Fruit fly (Drosophila melanogaster) whole organism, embryonic: ENCODE data around the gene CG43221.

Source experiments
- Ada2b ChIP-seq: fragments of 200-800 bp; sonication (Bioruptor generic); IDR thresholded peaks from 2 replicates; pipeline ENCODE4 v1.3.6; 2022; ENCODE audit warnings: missing biosample characterization, missing genetic modification characterization
- CG10209 ChIP-seq: fragments of 200-800 bp; sonication (Bioruptor generic); optimal IDR thresholded peaks from 3 replicates; lab custom pipeline; 2017; ENCODE audit warnings: missing biosample characterization, mild to moderate bottlenecking, missing genetic modification characterization, missing genetic modification reagents
- CG12769 ChIP-seq: fragments of 200-800 bp; sonication (Bioruptor generic); optimal IDR thresholded peaks from 2 replicates; lab custom pipeline; 2019; ENCODE audit warnings: missing biosample characterization, mild to moderate bottlenecking, missing genetic modification characterization, moderate library complexity
- CG13894 ChIP-seq: fragments of 200-800 bp; sonication (Bioruptor generic); optimal IDR thresholded peaks from 3 replicates; lab custom pipeline; 2018; ENCODE audit warnings: missing biosample characterization, mild to moderate bottlenecking, missing genetic modification characterization, moderate library complexity
- CG14965 ChIP-seq: fragments of 200-800 bp; sonication (Bioruptor generic); optimal IDR thresholded peaks from 2 replicates; lab custom pipeline; 2016; ENCODE audit warnings: missing biosample characterization, missing genetic modification characterization, borderline replicate concordance
- CG1529 ChIP-seq: fragments of 200-800 bp; sonication (Bioruptor generic); optimal IDR thresholded peaks from 3 replicates; lab custom pipeline; 2018; ENCODE audit warnings: missing biosample characterization, missing genetic modification characterization
- CG1603 ChIP-seq: fragments of 200-800 bp; sonication (Bioruptor generic); optimal IDR thresholded peaks from 2 replicates; lab custom pipeline; 2019; ENCODE audit warnings: missing biosample characterization, mild to moderate bottlenecking, missing genetic modification characterization, moderate library complexity
- CG17186 ChIP-seq: fragments of 200-800 bp; sonication (Bioruptor generic); optimal IDR thresholded peaks from 3 replicates; lab custom pipeline; 2017; ENCODE audit warnings: missing biosample characterization, missing genetic modification reagents, missing genetic modification characterization
- CG5180 ChIP-seq: fragments of 200-800 bp; sonication (Bioruptor generic); optimal IDR thresholded peaks from 3 replicates; lab custom pipeline; 2017; ENCODE audit warnings: missing biosample characterization, missing genetic modification characterization, mild to moderate bottlenecking, moderate library complexity, missing genetic modification reagents
- CG7372 ChIP-seq: fragments of 200-800 bp; sonication (Bioruptor generic); IDR thresholded peaks from 2 replicates; pipeline ENCODE4 v1.3.6; 2022; ENCODE audit warnings: missing biosample characterization, missing genetic modification characterization
- CG9437 ChIP-seq: fragments of 200-800 bp; sonication (Bioruptor generic); optimal IDR thresholded peaks from 2 replicates; lab custom pipeline; 2018; ENCODE audit warnings: missing biosample characterization, mild to moderate bottlenecking, missing genetic modification characterization
- CG9727 ChIP-seq: fragments of 200-800 bp; sonication (Bioruptor generic); optimal IDR thresholded peaks from 3 replicates; lab custom pipeline; 2017; ENCODE audit warnings: missing biosample characterization, mild to moderate bottlenecking, missing genetic modification characterization
- CG9932 ChIP-seq: fragments of 200-800 bp; sonication (Bioruptor generic); IDR thresholded peaks from 2 replicates; pipeline ENCODE4 v1.3.6; 2022; ENCODE audit warnings: missing biosample characterization, missing genetic modification characterization
- Ets65A ChIP-seq: fragments of 200-800 bp; sonication (Bioruptor generic); peaks from one replicate; lab custom pipeline; 2016; ENCODE audit warnings: missing biosample characterization, missing genetic modification characterization
- HLH54F ChIP-seq: fragments of 200-800 bp; sonication (Bioruptor generic); optimal IDR thresholded peaks from 3 replicates; lab custom pipeline; 2016; ENCODE audit warnings: missing biosample characterization, missing genetic modification characterization
- HmgZ ChIP-seq: fragments of 200-800 bp; sonication (Bioruptor generic); optimal IDR thresholded peaks from 2 replicates; lab custom pipeline; 2018; ENCODE audit warnings: missing biosample characterization, mild to moderate bottlenecking, missing genetic modification characterization
- Hr51 ChIP-seq, 2 experiments: fragments of 200-800 bp; sonication (Bioruptor generic); optimal IDR thresholded peaks; 2 replicates in 1 of 2; 3 replicates in 1 of 2; lab custom pipeline; 2016 to 2018; ENCODE audit warnings: missing biosample characterization in 2 of 2, missing genetic modification characterization in 2 of 2, mild to moderate bottlenecking in 1 of 2, moderate library complexity in 1 of 2
- MESR4 ChIP-seq: fragments of 200-800 bp; sonication (Bioruptor generic); optimal IDR thresholded peaks from 2 replicates; lab custom pipeline; 2018; ENCODE audit warnings: missing biosample characterization, mild to moderate bottlenecking, missing genetic modification characterization, moderate library complexity
- Mad ChIP-seq: fragments of 200-800 bp; sonication (Bioruptor generic); optimal IDR thresholded peaks from 2 replicates; lab custom pipeline; 2016; ENCODE audit warnings: missing biosample characterization, missing genetic modification characterization
- Myb ChIP-seq: fragments of 200-800 bp; sonication (Bioruptor generic); optimal IDR thresholded peaks from 2 replicates; lab custom pipeline; 2016; ENCODE audit warnings: missing biosample characterization, missing genetic modification characterization
- Ssrp ChIP-seq: fragments of 200-800 bp; sonication (Bioruptor generic); optimal IDR thresholded peaks from 2 replicates; lab custom pipeline; 2018; ENCODE audit warnings: missing biosample characterization, mild to moderate bottlenecking, missing genetic modification characterization, moderate library complexity
- ab ChIP-seq: fragments of 200-800 bp; sonication (Bioruptor generic); optimal IDR thresholded peaks from 2 replicates; lab custom pipeline; 2016; ENCODE audit warnings: missing biosample characterization, missing genetic modification characterization
- amos ChIP-seq: fragments of 200-800 bp; sonication (Bioruptor generic); IDR thresholded peaks from 2 replicates; pipeline ENCODE4 v1.3.6; 2022; ENCODE audit warnings: missing biosample characterization, missing genetic modification characterization; ENCODE audit not compliant: partially characterized antibody
- bcd ChIP-seq: fragments of 200-800 bp; sonication (Bioruptor generic); optimal IDR thresholded peaks from 2 replicates; lab custom pipeline; 2017; ENCODE audit warnings: missing biosample characterization, mild to moderate bottlenecking, missing genetic modification characterization
- bsh ChIP-seq, 2 experiments: fragments of 200-800 bp; sonication (Bioruptor generic); optimal IDR thresholded peaks; 2 replicates each; lab custom pipeline; 2017 to 2018; ENCODE audit warnings: mild to moderate bottlenecking in 2 of 2, missing biosample characterization in 2 of 2, missing genetic modification characterization in 2 of 2, moderate library complexity in 1 of 2
- cg ChIP-seq: fragments of 200-800 bp; sonication (Bioruptor generic); optimal IDR thresholded peaks from 3 replicates; lab custom pipeline; 2019; ENCODE audit warnings: missing biosample characterization, mild to moderate bottlenecking, missing genetic modification characterization, moderate library complexity
- crp ChIP-seq, 2 experiments: fragments of 200-800 bp; sonication (Bioruptor generic); optimal IDR thresholded peaks; 2 replicates in 1 of 2; 3 replicates in 1 of 2; lab custom pipeline; 2017; ENCODE audit warnings: missing biosample characterization in 2 of 2, missing genetic modification characterization in 2 of 2, mild to moderate bottlenecking in 1 of 2, moderate library complexity in 1 of 2
- exex ChIP-seq: fragments of 200-800 bp; sonication (Bioruptor generic); optimal IDR thresholded peaks from 4 replicates; lab custom pipeline; 2018; ENCODE audit warnings: missing biosample characterization, mild to moderate bottlenecking, missing genetic modification characterization, moderate library complexity
- gsb ChIP-seq: fragments of 200-800 bp; sonication (Bioruptor generic); IDR thresholded peaks from 2 replicates; pipeline ENCODE4 v1.3.6; 2022; ENCODE audit warnings: missing biosample characterization, missing genetic modification characterization
- hb ChIP-seq: fragments of 200-800 bp; sonication (Bioruptor generic); IDR thresholded peaks from 3 replicates; pipeline ENCODE4 v1.3.6; 2022; ENCODE audit warnings: missing biosample characterization, missing genetic modification characterization; ENCODE audit not compliant: partially characterized antibody
- jumu ChIP-seq: fragments of 200-800 bp; sonication (Bioruptor generic); optimal IDR thresholded peaks from 3 replicates; lab custom pipeline; 2016; ENCODE audit warnings: missing biosample characterization, missing genetic modification characterization
- kni ChIP-seq: fragments of 200-800 bp; sonication (Bioruptor generic); optimal IDR thresholded peaks from 3 replicates; lab custom pipeline; 2017; ENCODE audit warnings: mild to moderate bottlenecking, missing biosample characterization, missing genetic modification reagents, missing genetic modification characterization
- maf-S ChIP-seq: fragments of 200-800 bp; sonication (Bioruptor generic); optimal IDR thresholded peaks from 2 replicates; lab custom pipeline; 2016; ENCODE audit warnings: missing biosample characterization, missing genetic modification characterization
- nerfin-2 ChIP-seq: fragments of 200-800 bp; sonication (Bioruptor generic); IDR thresholded peaks from 2 replicates; pipeline ENCODE4 v1.3.6; 2022; ENCODE audit warnings: missing biosample characterization, missing genetic modification characterization; ENCODE audit not compliant: partially characterized antibody
- nom ChIP-seq: fragments of 200-800 bp; sonication (Bioruptor generic); optimal IDR thresholded peaks from 2 replicates; lab custom pipeline; 2017; ENCODE audit warnings: missing biosample characterization, missing genetic modification characterization, mild to moderate bottlenecking, moderate library complexity, missing genetic modification reagents
- pb ChIP-seq: fragments of 200-800 bp; sonication (Bioruptor generic); optimal IDR thresholded peaks from 3 replicates; lab custom pipeline; 2016; ENCODE audit warnings: missing biosample characterization, missing genetic modification characterization
- prd ChIP-seq, 3 experiments: fragments of >200 bp in 2 of 3; fragments of 200-800 bp in 1 of 3; sonication (Bioruptor generic) in 1 of 3; optimal IDR thresholded peaks in 2 of 3; IDR thresholded peaks in 1 of 3; 2 replicates in 2 of 3; 3 replicates in 1 of 3; pipeline versions ENCODE4 v1.3.6 to Lab custom; 2017 to 2022; ENCODE audit warnings: missing biosample characterization in 1 of 3, missing genetic modification characterization in 1 of 3
- psq ChIP-seq: fragments of 200-800 bp; sonication (Bioruptor generic); optimal IDR thresholded peaks from 2 replicates; lab custom pipeline; 2017; ENCODE audit warnings: missing biosample characterization, missing genetic modification characterization
- sna ChIP-seq: fragments of 200-800 bp; sonication (Bioruptor generic); IDR thresholded peaks from 2 replicates; pipeline ENCODE4 v1.3.6; 2022; ENCODE audit warnings: missing biosample characterization, missing genetic modification characterization; ENCODE audit not compliant: partially characterized antibody
- stc ChIP-seq: fragments of 200-800 bp; sonication (Bioruptor generic); IDR thresholded peaks from 2 replicates; pipeline ENCODE4 v1.3.6; 2022; ENCODE audit warnings: missing biosample characterization, missing genetic modification characterization
- tio ChIP-seq: fragments of 200-800 bp; sonication (Bioruptor generic); optimal IDR thresholded peaks from 2 replicates; lab custom pipeline; 2017; ENCODE audit warnings: missing biosample characterization, missing genetic modification characterization, inconsistent platforms
- trem ChIP-seq: fragments of 200-800 bp; optimal IDR thresholded peaks from 3 replicates; lab custom pipeline; 2019; ENCODE audit warnings: missing biosample characterization, mild to moderate bottlenecking, missing genetic modification characterization, moderate library complexity
- tup ChIP-seq: fragments of 200-800 bp; sonication (Bioruptor generic); optimal IDR thresholded peaks from 2 replicates; lab custom pipeline; 2016; ENCODE audit warnings: missing biosample characterization, mild to moderate bottlenecking, missing genetic modification characterization, moderate library complexity
- twi ChIP-seq: fragments of 200-800 bp; optimal IDR thresholded peaks from 2 replicates; lab custom pipeline; 2019; ENCODE audit warnings: missing biosample characterization, mild to moderate bottlenecking, missing genetic modification characterization, moderate library complexity
- wek ChIP-seq: fragments of 200-800 bp; sonication (Bioruptor generic); optimal IDR thresholded peaks from 3 replicates; lab custom pipeline; 2018; ENCODE audit warnings: missing biosample characterization, mild to moderate bottlenecking, missing genetic modification characterization, moderate library complexity
- yki ChIP-seq: fragments of >200 bp; optimal IDR thresholded peaks from 3 replicates; lab custom pipeline; 2018
- zen ChIP-seq: fragments of 200-800 bp; sonication (Bioruptor generic); optimal IDR thresholded peaks from 3 replicates; lab custom pipeline; 2018; ENCODE audit warnings: missing biosample characterization, mild to moderate bottlenecking, missing genetic modification characterization, moderate library complexity

CG43221 gene

dm6 chr2L:17465915-17466677, 19.5 kb upstream of the CG43221 start (continued):
- peak; percentile 64 to 87 for TF ChIP-seq Hr51 (GFP tag; optimal IDR thresholded peaks at IDR 0.05; lab: Kevin White, UChicago)
- TF ChIP-seq CG9437, result peak; percentile 71
- TF ChIP-seq CG1603 (tag; lab: Kevin White, UChicago), result peak; percentile 90
- TF ChIP-seq Mad (GFP tag; lab: Kevin White, UChicago), result peak; percentile 33
- TF ChIP-seq CG13894 (tag; lab: Kevin White, UChicago), result no peak
- peak; percentile 73 for TF ChIP-seq jumu (GFP tag; lab: Kevin White, UChicago)
- TF ChIP-seq MESR4 (GFP tag; lab: Kevin White, UChicago), result no peak
- peak in 1 of 2 experiments; percentile 45 for TF ChIP-seq crp (GFP tag; optimal IDR thresholded peaks at IDR 0.05; lab: Kevin White, UChicago)
- no peak for TF ChIP-seq nerfin-2 (GFP tag; lab: Robert Waterston, UW)
- peak; percentile 86 for TF ChIP-seq CG12769 (tag; lab: Kevin White, UChicago)
- peak; percentile 60 to 92 for TF ChIP-seq bsh (GFP tag; optimal IDR thresholded peaks at IDR 0.05; lab: Kevin White, UChicago)
- TF ChIP-seq nom (GFP tag; lab: Kevin White, UChicago), result no peak
- no peak for TF ChIP-seq cg (GFP tag; lab: Kevin White, UChicago)
- TF ChIP-seq ab (GFP tag; lab: Kevin White, UChicago), result no peak
- TF ChIP-seq CG14965 (GFP tag; lab: Kevin White, UChicago), result peak; percentile 21
- TF ChIP-seq CG17186 (GFP tag; lab: Kevin White, UChicago), result peak; percentile 37
- peak; percentile 27 for TF ChIP-seq tup (GFP tag; lab: Kevin White, UChicago)
- peak; percentile 57; the same call in 1 of the 2 replicates for TF ChIP-seq gsb (GFP tag; lab: Robert Waterston, UW)
- TF ChIP-seq Ets65A (GFP tag; lab: Kevin White, UChicago), result peak; percentile 94
- TF ChIP-seq twi, result peak; percentile 87
- peak; percentile 76 for TF ChIP-seq CG1529
- peak; percentile 73 for TF ChIP-seq CG10209 (GFP tag; lab: Kevin White, UChicago)
- peak; percentile 73 for TF ChIP-seq HmgZ (tag; lab: Kevin White, UChicago)
- TF ChIP-seq Ada2b (GFP tag; lab: Robert Waterston, UW), result peak; percentile 68
- TF ChIP-seq CG5180 (GFP tag; lab: Kevin White, UChicago), result peak; percentile 64
- TF ChIP-seq wek (GFP tag; lab: Kevin White, UChicago), result peak; percentile 62
- TF ChIP-seq HLH54F (GFP tag; lab: Kevin White, UChicago), result peak; percentile 72
- no peak for TF ChIP-seq hb (GFP tag; lab: Robert Waterston, UW)
- no peak for TF ChIP-seq psq
- TF ChIP-seq prd (optimal IDR thresholded peaks at IDR 0.05; lab: Kevin White, UChicago), result no peak
- TF ChIP-seq prd (GFP tag; IDR thresholded peaks at IDR 0.05; lab: Robert Waterston, UW), result peak; percentile 79; the same call in 2 of the 3 replicates
- peak; percentile 84 for TF ChIP-seq Ssrp (tag; lab: Kevin White, UChicago)
- TF ChIP-seq maf-S (GFP tag; lab: Kevin White, UChicago), result peak; percentile 56
- TF ChIP-seq CG7372, result peak; percentile 67
- TF ChIP-seq amos (GFP tag; lab: Robert Waterston, UW), result no peak
- TF ChIP-seq exex, result peak; percentile 20
- peak; percentile 62 for TF ChIP-seq trem (tag; lab: Kevin White, UChicago)
- TF ChIP-seq Myb (GFP tag; lab: Kevin White, UChicago), result peak; percentile 49
- TF ChIP-seq pb, result peak; percentile 75
- TF ChIP-seq CG9932 (GFP tag; lab: Robert Waterston, UW), result no peak
- TF ChIP-seq tio (GFP tag; lab: Kevin White, UChicago), result peak; percentile 79
- TF ChIP-seq zen (tag; lab: Kevin White, UChicago), result no peak
- TF ChIP-seq kni (GFP tag; lab: Kevin White, UChicago), result no peak
- TF ChIP-seq CG9727 (GFP tag; lab: Kevin White, UChicago), result peak; percentile 81
- TF ChIP-seq stc (GFP tag; lab: Robert Waterston, UW), result peak; percentile 77
- peak; percentile 75 for TF ChIP-seq bcd (GFP tag; lab: Kevin White, UChicago)
- TF ChIP-seq yki (lab: Kevin White, UChicago), result no peak
- TF ChIP-seq sna, result no peak
